Worm (Caenorhabditis elegans) whole organism, L2 larva: Measurements from ENCODE around the gene Y39A1A.2.
A peak's percentile ranks its signal among the peaks of the same experiment; 100 is the strongest.

ENCODE experiments used
- C34F6.9 ChIP-seq: fragments of 150-350 bp; optimal IDR thresholded peaks from 2 replicates; lab custom pipeline; 2014; ENCODE audit warnings: missing biosample characterization, missing genetic modification characterization
- R02D3.7 ChIP-seq: fragments of 150-350 bp; optimal IDR thresholded peaks from 2 replicates; lab custom pipeline; 2014; ENCODE audit warnings: missing biosample characterization, missing genetic modification characterization
- aly-2 ChIP-seq: fragments of 150-350 bp; optimal IDR thresholded peaks from 2 replicates; lab custom pipeline; 2014; ENCODE audit warnings: missing biosample characterization, missing genetic modification characterization
- ama-1 ChIP-seq: fragments of 150-350 bp; optimal IDR thresholded peaks from 2 replicates; lab custom pipeline; 2018; ENCODE audit warnings: inconsistent platforms
- elt-3 ChIP-seq: sonication (generic microtip); optimal IDR thresholded peaks from 2 replicates; lab custom pipeline; 2017; ENCODE audit warnings: missing biosample characterization, missing genetic modification characterization
- fos-1 ChIP-seq: fragments of 150-350 bp; optimal IDR thresholded peaks from 2 replicates; lab custom pipeline; 2014; ENCODE audit warnings: missing biosample characterization, missing genetic modification characterization
- lin-11 ChIP-seq: fragments of 150-350 bp; sonication (generic microtip); optimal IDR thresholded peaks from 2 replicates; lab custom pipeline; 2014; ENCODE audit warnings: missing biosample characterization, missing genetic modification characterization, inconsistent platforms, mixed read lengths
- nhr-25 ChIP-seq: fragments of 150-350 bp; sonication (generic microtip); optimal IDR thresholded peaks from 3 replicates; lab custom pipeline; 2014; ENCODE audit warnings: missing biosample characterization, missing genetic modification characterization
- nhr-77 ChIP-seq: fragments of 150-350 bp; optimal IDR thresholded peaks from 2 replicates; lab custom pipeline; 2014; ENCODE audit warnings: missing biosample characterization, missing genetic modification characterization
- skn-1 ChIP-seq: sonication (generic microtip); optimal IDR thresholded peaks from 2 replicates; lab custom pipeline; 2017; ENCODE audit warnings: missing biosample characterization, missing genetic modification characterization
- snpc-4 ChIP-seq: fragments of 150-350 bp; optimal IDR thresholded peaks from 2 replicates; lab custom pipeline; 2014; ENCODE audit warnings: missing biosample characterization, missing genetic modification characterization
- ztf-4 ChIP-seq: fragments of 150-350 bp; optimal IDR thresholded peaks from 2 replicates; lab custom pipeline; 2014; ENCODE audit warnings: missing biosample characterization, missing genetic modification characterization

- TF ChIP-seq elt-3 (tag; lab: Kevin White, UChicago), result no peak
- no peak for TF ChIP-seq ama-1 (lab: Kevin White, UChicago)
- no peak for TF ChIP-seq aly-2 (tag; lab: Kevin White, UChicago)
- peak; percentile 27 for TF ChIP-seq nhr-25 (tag; lab: Kevin White, UChicago)
- TF ChIP-seq fos-1 (tag; lab: Kevin White, UChicago), result no peak
- TF ChIP-seq C34F6.9 (tag; lab: Kevin White, UChicago), result no peak
- no peak for TF ChIP-seq snpc-4 (tag; lab: Kevin White, UChicago)
- TF ChIP-seq R02D3.7 (tag; lab: Kevin White, UChicago), result no peak
- no peak for TF ChIP-seq nhr-77
- TF ChIP-seq lin-11 (tag; lab: Kevin White, UChicago), result no peak
- no peak for TF ChIP-seq ztf-4 (tag; lab: Kevin White, UChicago)
- TF ChIP-seq skn-1, result no peak
Measured at ce11 chrIII:10631870-10632509, 28.6 kb upstream of the Y39A1A.2 start.
